Worm (Caenorhabditis elegans) whole organism, young adult: Measurements from ENCODE around the gene col-96.

Source experiments
- B0261.1 ChIP-seq: sonication (generic microtip); optimal IDR thresholded peaks from 2 replicates; lab custom pipeline; 2016; ENCODE audit warnings: mild to moderate bottlenecking, missing genetic modification characterization, moderate library complexity, missing compliant biosample characterization
- C06A6.2 ChIP-seq: fragments of 200-800 bp; sonication (Bioruptor generic); conservative IDR thresholded peaks from 2 replicates; pipeline ENCODE4 v1.3.6; 2022; ENCODE audit warnings: missing genetic modification characterization, missing compliant biosample characterization
- F57A8.1 ChIP-seq: fragments of 200-800 bp; sonication (Bioruptor generic); optimal IDR thresholded peaks from 2 replicates; lab custom pipeline; 2018; ENCODE audit warnings: mild to moderate bottlenecking, missing genetic modification characterization, moderate library complexity, missing compliant biosample characterization
- Y53F4B.3 ChIP-seq: fragments of 200-800 bp; sonication (Bioruptor generic); IDR thresholded peaks from 2 replicates; pipeline ENCODE4 v1.3.6; 2022; ENCODE audit warnings: missing genetic modification reagents, missing genetic modification characterization, missing compliant biosample characterization
- akir-1 ChIP-seq: fragments of 200-800 bp; sonication (Bioruptor generic); optimal IDR thresholded peaks from 2 replicates; lab custom pipeline; 2018; ENCODE audit warnings: mild to moderate bottlenecking, missing genetic modification characterization, moderate library complexity, missing compliant biosample characterization
- chd-7 ChIP-seq: sonication (generic microtip); optimal IDR thresholded peaks from 2 replicates; lab custom pipeline; 2016; ENCODE audit warnings: mild to moderate bottlenecking, missing genetic modification characterization, moderate library complexity, missing compliant biosample characterization
- hrde-1 ChIP-seq: sonication (generic microtip); optimal IDR thresholded peaks from 2 replicates; lab custom pipeline; 2016; ENCODE audit warnings: missing genetic modification characterization, mild to moderate bottlenecking, missing compliant biosample characterization, moderate library complexity, missing genotype, missing genetic modification reagents, borderline replicate concordance
- nfya-1 ChIP-seq: sonication (generic microtip); optimal IDR thresholded peaks from 2 replicates; lab custom pipeline; 2017; ENCODE audit warnings: antibody characterized with exemption, missing compliant biosample characterization, missing genetic modification characterization, borderline replicate concordance; ENCODE audit not compliant: insufficient read depth
- rec-8 ChIP-seq, 2 experiments: sonication (generic microtip); optimal IDR thresholded peaks; 2 replicates each; lab custom pipeline; 2016; ENCODE audit warnings: mild to moderate bottlenecking in 2 of 2, missing genetic modification characterization in 2 of 2, missing genetic modification reagents in 2 of 2, missing genotype in 2 of 2, missing biosample characterization in 1 of 2, missing compliant biosample characterization in 1 of 2, moderate library complexity in 1 of 2
- sea-2 ChIP-seq: fragments of 200-800 bp; sonication (Bioruptor generic); IDR thresholded peaks from 2 replicates; pipeline ENCODE4 v1.3.6; 2022; ENCODE audit warnings: missing genetic modification characterization, missing compliant biosample characterization
- snpc-4 ChIP-seq, 5 experiments: fragments of 150-350 bp in 1 of 5; sonication (generic microtip) in 4 of 5; optimal IDR thresholded peaks; 2 replicates each; lab custom pipeline; 2014 to 2018; ENCODE audit warnings: missing genetic modification characterization in 5 of 5, missing biosample characterization in 3 of 5, antibody characterized with exemption in 2 of 5, mild to moderate bottlenecking in 2 of 5, missing compliant biosample characterization in 2 of 5, missing genotype in 2 of 5, moderate library complexity in 2 of 5, missing genetic modification reagents in 1 of 5
- unc-130 ChIP-seq: sonication (generic microtip); optimal IDR thresholded peaks from 2 replicates; lab custom pipeline; 2016; ENCODE audit warnings: missing genetic modification reagents, missing genetic modification characterization, missing compliant biosample characterization
- unc-62 ChIP-seq: fragments of 150-350 bp; optimal IDR thresholded peaks from 2 replicates; lab custom pipeline; 2014; ENCODE audit warnings: missing biosample characterization, missing genetic modification reagents, missing genetic modification characterization

- no peak for TF ChIP-seq chd-7 (tag; lab: Kevin White, UChicago)
- no peak for TF ChIP-seq F57A8.1 (GFP tag; lab: Kevin White, UChicago)
- no peak for TF ChIP-seq unc-62
- TF ChIP-seq B0261.1 (tag; lab: Kevin White, UChicago): no peak
- no peak for TF ChIP-seq nfya-1 (tag; lab: Kevin White, UChicago)
- no peak for TF ChIP-seq unc-130
- no peak for TF ChIP-seq akir-1
- TF ChIP-seq snpc-4 (GFP tag; optimal IDR thresholded peaks at IDR 0.05; lab: Kevin White, UChicago): no peak
- no peak for TF ChIP-seq snpc-4 (tag; optimal IDR thresholded peaks at IDR 0.05; lab: Kevin White, UChicago)
- no peak for TF ChIP-seq sea-2 (GFP tag; lab: Robert Waterston, UW)
- no peak for TF ChIP-seq C06A6.2 (GFP tag; lab: Robert Waterston, UW)
- TF ChIP-seq hrde-1 (tag; lab: Kevin White, UChicago): no peak
- no peak for TF ChIP-seq Y53F4B.3 (GFP tag; lab: Robert Waterston, UW)
- TF ChIP-seq rec-8 (tag; optimal IDR thresholded peaks at IDR 0.05; lab: Kevin White, UChicago): no peak
Observed at ce11 chrIII:11680514-11680913, 26.1 kb downstream of the col-96 start.
